Worm (Caenorhabditis elegans) whole organism, young adult: ENCODE data around the gene ttr-19.
A peak's percentile ranks its signal among the peaks of the same experiment; 100 is the strongest.

Experiments
- B0261.1 ChIP-seq: sonication (generic microtip); optimal IDR thresholded peaks from 2 replicates; lab custom pipeline; 2016; ENCODE audit warnings: mild to moderate bottlenecking, missing genetic modification characterization, moderate library complexity, missing compliant biosample characterization
- B0336.3 ChIP-seq: fragments of 200-800 bp; sonication (Bioruptor generic); IDR thresholded peaks from 2 replicates; pipeline ENCODE4 v1.3.6; 2022; ENCODE audit warnings: missing genetic modification characterization, missing compliant biosample characterization
- D2030.7 ChIP-seq: fragments of 200-800 bp; sonication (Bioruptor generic); IDR thresholded peaks from 2 replicates; pipeline ENCODE4 v1.3.6; 2022; ENCODE audit warnings: missing genetic modification reagents, missing genetic modification characterization, missing compliant biosample characterization
- F23B12.7 ChIP-seq: sonication (generic microtip); optimal IDR thresholded peaks from 2 replicates; lab custom pipeline; 2017; ENCODE audit warnings: missing genetic modification characterization, mild to moderate bottlenecking, missing compliant biosample characterization, antibody characterized with exemption, moderate library complexity; ENCODE audit not compliant: insufficient read depth
- F39B2.1 ChIP-seq: fragments of 200-800 bp; sonication (Bioruptor generic); IDR thresholded peaks from 2 replicates; pipeline ENCODE4 v1.3.6; 2022; ENCODE audit warnings: missing genetic modification reagents, missing genetic modification characterization, missing compliant biosample characterization
- F49E8.2 ChIP-seq: sonication (generic microtip); optimal IDR thresholded peaks from 3 replicates; lab custom pipeline; 2017; ENCODE audit warnings: missing genetic modification characterization, mild to moderate bottlenecking, missing compliant biosample characterization, antibody characterized with exemption, moderate library complexity; ENCODE audit not compliant: insufficient read depth
- K12H6.12 ChIP-seq: fragments of 200-800 bp; sonication (Bioruptor generic); optimal IDR thresholded peaks from 2 replicates; lab custom pipeline; 2018; ENCODE audit warnings: mild to moderate bottlenecking, missing genetic modification characterization, missing compliant biosample characterization
- T07F8.4 ChIP-seq: sonication (generic microtip); optimal IDR thresholded peaks from 2 replicates; lab custom pipeline; 2016; ENCODE audit warnings: mild to moderate bottlenecking, missing genetic modification characterization, moderate library complexity, missing compliant biosample characterization
- Y67H2A.10 ChIP-seq: fragments of 200-800 bp; sonication (Bioruptor generic); conservative IDR thresholded peaks from 2 replicates; pipeline ENCODE4 v1.3.6; 2022; ENCODE audit warnings: missing genetic modification reagents, missing genetic modification characterization, missing compliant biosample characterization
- ZK185.1 ChIP-seq: sonication (generic microtip); optimal IDR thresholded peaks from 2 replicates; lab custom pipeline; 2016; ENCODE audit warnings: mild to moderate bottlenecking, missing genetic modification characterization, missing compliant biosample characterization; ENCODE audit not compliant: poor library complexity, severe bottlenecking
- akir-1 ChIP-seq: fragments of 200-800 bp; sonication (Bioruptor generic); optimal IDR thresholded peaks from 2 replicates; lab custom pipeline; 2018; ENCODE audit warnings: mild to moderate bottlenecking, missing genetic modification characterization, moderate library complexity, missing compliant biosample characterization
- aptf-2 ChIP-seq: fragments of 200-800 bp; sonication (Bioruptor generic); conservative IDR thresholded peaks from 2 replicates; pipeline ENCODE4 v1.3.6; 2022; ENCODE audit warnings: missing genetic modification reagents, missing genetic modification characterization, missing compliant biosample characterization
- atf-7 ChIP-seq: sonication (generic microtip); optimal IDR thresholded peaks from 2 replicates; lab custom pipeline; 2017; ENCODE audit warnings: mild to moderate bottlenecking, missing genetic modification characterization, missing compliant biosample characterization
- attf-3 ChIP-seq: fragments of 200-800 bp; sonication (Bioruptor generic); conservative IDR thresholded peaks from 2 replicates; pipeline ENCODE4 v1.3.6; 2022; ENCODE audit warnings: missing genetic modification reagents, missing genetic modification characterization, missing compliant biosample characterization
- bed-2 ChIP-seq: fragments of 200-800 bp; sonication (Bioruptor generic); IDR thresholded peaks from 2 replicates; pipeline ENCODE4 v1.3.6; 2022; ENCODE audit warnings: missing genetic modification reagents, missing genetic modification characterization, missing compliant biosample characterization
- ceh-100 ChIP-seq: fragments of 200-800 bp; sonication (Bioruptor generic); IDR thresholded peaks from 2 replicates; pipeline ENCODE4 v1.3.6; 2022; ENCODE audit warnings: missing genetic modification reagents, missing genetic modification characterization, missing compliant biosample characterization
- ceh-40 ChIP-seq: fragments of 200-800 bp; sonication (Bioruptor generic); IDR thresholded peaks from 2 replicates; pipeline ENCODE4 v1.3.6; 2022; ENCODE audit warnings: missing genetic modification characterization, missing compliant biosample characterization
- ceh-79 ChIP-seq: sonication (generic microtip); optimal IDR thresholded peaks from 2 replicates; lab custom pipeline; 2017; ENCODE audit warnings: mild to moderate bottlenecking, missing genetic modification characterization, missing compliant biosample characterization
- ceh-91 ChIP-seq: fragments of 200-800 bp; sonication (Bioruptor generic); IDR thresholded peaks from 2 replicates; pipeline ENCODE4 v1.3.6; 2022; ENCODE audit warnings: missing genetic modification reagents, missing genetic modification characterization, missing compliant biosample characterization
- die-1 ChIP-seq: sonication (generic microtip); optimal IDR thresholded peaks from 2 replicates; lab custom pipeline; 2016; ENCODE audit warnings: missing genotype, mild to moderate bottlenecking, missing genetic modification characterization, missing compliant biosample characterization
- dox-1 ChIP-seq: fragments of 200-800 bp; sonication (Bioruptor generic); IDR thresholded peaks from 2 replicates; pipeline ENCODE4 v1.3.6; 2022; ENCODE audit warnings: missing genetic modification reagents, missing genetic modification characterization, missing compliant biosample characterization
- dpff-1 ChIP-seq: sonication (generic microtip); optimal IDR thresholded peaks from 2 replicates; lab custom pipeline; 2017; ENCODE audit warnings: mild to moderate bottlenecking, missing genetic modification characterization, missing compliant biosample characterization
- efl-1 ChIP-seq: fragments of 150-350 bp; optimal IDR thresholded peaks from 2 replicates; lab custom pipeline; 2014; ENCODE audit warnings: missing biosample characterization, missing genetic modification reagents, missing genetic modification characterization
- egl-18 ChIP-seq: fragments of 200-800 bp; sonication (Bioruptor generic); IDR thresholded peaks from 2 replicates; pipeline ENCODE4 v1.3.6; 2022; ENCODE audit warnings: missing genetic modification reagents, missing genetic modification characterization, missing compliant biosample characterization
- egrh-3 ChIP-seq: fragments of 200-800 bp; sonication (Bioruptor generic); IDR thresholded peaks from 2 replicates; pipeline ENCODE4 v1.3.6; 2022; ENCODE audit warnings: missing genetic modification reagents, missing genetic modification characterization, missing compliant biosample characterization
- ekl-4 ChIP-seq: fragments of 200-800 bp; sonication (Bioruptor generic); IDR thresholded peaks from 2 replicates; pipeline ENCODE4 v1.3.6; 2022; ENCODE audit warnings: missing genetic modification reagents, missing genetic modification characterization, missing compliant biosample characterization
- him-1 ChIP-seq: sonication (generic microtip); optimal IDR thresholded peaks from 2 replicates; lab custom pipeline; 2016; ENCODE audit warnings: missing genotype, missing genetic modification reagents, missing genetic modification characterization, missing compliant biosample characterization
- hmg-1.2 ChIP-seq: fragments of 200-800 bp; sonication (Bioruptor generic); IDR thresholded peaks from 2 replicates; pipeline ENCODE4 v1.3.6; 2022; ENCODE audit warnings: missing genetic modification reagents, missing genetic modification characterization, missing compliant biosample characterization
- lag-1 ChIP-seq: fragments of 200-800 bp; sonication (Bioruptor generic); IDR thresholded peaks from 2 replicates; pipeline ENCODE4 v1.3.6; 2022; ENCODE audit warnings: missing genetic modification reagents, missing genetic modification characterization, missing compliant biosample characterization
- let-526 ChIP-seq: fragments of 200-800 bp; sonication (Bioruptor generic); IDR thresholded peaks from 2 replicates; pipeline ENCODE4 v1.3.6; 2022; ENCODE audit warnings: missing genetic modification reagents, missing genetic modification characterization, missing compliant biosample characterization
- lin-26 ChIP-seq: fragments of 200-800 bp; sonication (Bioruptor generic); IDR thresholded peaks from 2 replicates; pipeline ENCODE4 v1.3.6; 2022; ENCODE audit warnings: missing genetic modification reagents, missing genetic modification characterization, missing compliant biosample characterization
- lsl-1 ChIP-seq: fragments of 200-800 bp; sonication (Bioruptor generic); optimal IDR thresholded peaks from 2 replicates; lab custom pipeline; 2018; ENCODE audit warnings: mild to moderate bottlenecking, missing genetic modification characterization, moderate library complexity, missing compliant biosample characterization
- madf-3 ChIP-seq: fragments of 200-800 bp; sonication (Bioruptor generic); IDR thresholded peaks from 2 replicates; pipeline ENCODE4 v1.3.6; 2022; ENCODE audit warnings: missing genetic modification reagents, missing genetic modification characterization, missing compliant biosample characterization
- madf-6 ChIP-seq: fragments of 200-800 bp; sonication (Bioruptor generic); IDR thresholded peaks from 2 replicates; pipeline ENCODE4 v1.3.6; 2022; ENCODE audit warnings: missing genetic modification reagents, missing genetic modification characterization, missing compliant biosample characterization
- madf-8 ChIP-seq: fragments of 200-800 bp; sonication (Bioruptor generic); conservative IDR thresholded peaks from 2 replicates; pipeline ENCODE4 v1.3.6; 2022; ENCODE audit warnings: missing genetic modification reagents, missing genetic modification characterization, missing compliant biosample characterization
- mcd-1 ChIP-seq: fragments of 200-800 bp; sonication (Bioruptor generic); IDR thresholded peaks from 2 replicates; pipeline ENCODE4 v1.3.6; 2022; ENCODE audit warnings: missing genetic modification reagents, missing genetic modification characterization, missing compliant biosample characterization
- nfyb-1 ChIP-seq: fragments of 200-800 bp; sonication (Bioruptor generic); IDR thresholded peaks from 2 replicates; pipeline ENCODE4 v1.3.6; 2022; ENCODE audit warnings: missing genetic modification reagents, missing genetic modification characterization, missing compliant biosample characterization
- nhr-27 ChIP-seq: fragments of 200-800 bp; sonication (Bioruptor generic); optimal IDR thresholded peaks from 2 replicates; lab custom pipeline; 2018; ENCODE audit warnings: mild to moderate bottlenecking, missing genetic modification characterization, moderate library complexity, missing compliant biosample characterization
- rec-8 ChIP-seq, 2 experiments: sonication (generic microtip); optimal IDR thresholded peaks; 2 replicates each; lab custom pipeline; 2016; ENCODE audit warnings: mild to moderate bottlenecking in 2 of 2, missing genetic modification characterization in 2 of 2, missing genetic modification reagents in 2 of 2, missing genotype in 2 of 2, missing biosample characterization in 1 of 2, missing compliant biosample characterization in 1 of 2, moderate library complexity in 1 of 2
- rpc-1 ChIP-seq, 2 experiments: fragments of 150-350 bp in 1 of 2; sonication (generic microtip) in 1 of 2; optimal IDR thresholded peaks; 2 replicates each; lab custom pipeline; 2014 to 2018; ENCODE audit warnings: missing biosample characterization in 1 of 2, missing genetic modification characterization in 1 of 2, missing genetic modification reagents in 1 of 2, missing genotype in 1 of 2
- snpc-1.1 ChIP-seq: sonication (generic microtip); optimal IDR thresholded peaks from 2 replicates; lab custom pipeline; 2017; ENCODE audit warnings: missing genetic modification characterization, mild to moderate bottlenecking, missing compliant biosample characterization, antibody characterized with exemption, moderate library complexity, missing genotype, missing genetic modification reagents; ENCODE audit not compliant: insufficient read depth
- tbx-9 ChIP-seq: sonication (generic microtip); optimal IDR thresholded peaks from 2 replicates; lab custom pipeline; 2016; ENCODE audit warnings: borderline replicate concordance, missing genetic modification characterization, inconsistent platforms, missing compliant biosample characterization
- unc-62 ChIP-seq: fragments of 150-350 bp; optimal IDR thresholded peaks from 2 replicates; lab custom pipeline; 2014; ENCODE audit warnings: missing biosample characterization, missing genetic modification reagents, missing genetic modification characterization
- xnd-1 ChIP-seq: sonication (generic microtip); optimal IDR thresholded peaks from 2 replicates; lab custom pipeline; 2016; ENCODE audit warnings: missing genotype, missing genetic modification reagents, missing genetic modification characterization, missing compliant biosample characterization
- ztf-28 ChIP-seq: fragments of 200-800 bp; sonication (Bioruptor generic); IDR thresholded peaks from 2 replicates; pipeline ENCODE4 v1.3.6; 2022; ENCODE audit warnings: missing genetic modification reagents, missing genetic modification characterization, missing compliant biosample characterization
- ztf-6 ChIP-seq: fragments of 200-800 bp; sonication (Bioruptor generic); IDR thresholded peaks from 2 replicates; pipeline ENCODE4 v1.3.6; 2022; ENCODE audit warnings: missing genetic modification reagents, missing genetic modification characterization, missing compliant biosample characterization

ttr-19 gene

ce11 chrV:10238665-10239064 lies 11.4 kb upstream of the ttr-19 start, which contains the start of gene fubl-1:
TSS of gene fubl-1 (minus strand) at chrV:10238866.
- TF ChIP-seq dox-1 (peak; percentile 65), lsl-1 (GFP tag; lab: Kevin White, UChicago) (peak; percentile 76), mcd-1 (GFP tag; lab: Robert Waterston, UW) (peak; percentile 61), ceh-40 (GFP tag; lab: Robert Waterston, UW) (no peak), bed-2 (GFP tag; lab: Robert Waterston, UW) (no peak), efl-1 (peak; percentile 14), aptf-2 (GFP tag; lab: Robert Waterston, UW) (0 out of 2 replicates have a peak, but pooled peaks have one; percentile 13), D2030.7 (peak; percentile 49; the same call in 1 of the 2 replicates), ceh-91 (GFP tag; lab: Robert Waterston, UW) (peak; percentile 68), madf-8 (GFP tag; lab: Robert Waterston, UW) (peak; percentile 71), xnd-1 (tag; lab: Kevin White, UChicago) (peak; percentile 17), unc-62 (no peak), F49E8.2 (no peak), hmg-1.2 (peak; percentile 29; the same call in 1 of the 2 replicates), lin-26 (0 out of 2 replicates have a peak, but pooled peaks have one; percentile 7), madf-3 (GFP tag; lab: Robert Waterston, UW) (peak; percentile 97), madf-6 (peak; percentile 64; the same call in 1 of the 2 replicates), ztf-28 (GFP tag; lab: Robert Waterston, UW) (0 out of 2 replicates have a peak, but pooled peaks have one; percentile 48), B0336.3 (no peak)

ce11 chrV:10237959-10238444 lies 10.8 kb upstream of the ttr-19 start:
- TF ChIP-seq snpc-1.1 (tag; lab: Kevin White, UChicago): no peak
- peak in 1 of 2 experiments; percentile 0 for TF ChIP-seq rec-8 (tag; optimal IDR thresholded peaks at IDR 0.05; lab: Kevin White, UChicago)
- TF ChIP-seq K12H6.12 (tag; lab: Kevin White, UChicago): no peak
- TF ChIP-seq egrh-3: no peak
- TF ChIP-seq nhr-27 (tag; lab: Kevin White, UChicago): peak; percentile 82
- TF ChIP-seq die-1: peak; percentile 27
- peak; percentile 89 for TF ChIP-seq ekl-4 (GFP tag; lab: Robert Waterston, UW)
- no peak for TF ChIP-seq ztf-6
- TF ChIP-seq F39B2.1 (GFP tag; lab: Robert Waterston, UW): no peak; the same call in 1 of the 2 replicates
- no peak for TF ChIP-seq unc-62
- TF ChIP-seq Y67H2A.10 (GFP tag; lab: Robert Waterston, UW): no peak
- TF ChIP-seq him-1 (tag; lab: Kevin White, UChicago): no peak
- TF ChIP-seq ceh-100 (GFP tag; lab: Robert Waterston, UW): no peak
- TF ChIP-seq attf-3: no peak
- no peak for TF ChIP-seq ceh-40 (GFP tag; lab: Robert Waterston, UW)
- TF ChIP-seq akir-1 (GFP tag; lab: Kevin White, UChicago): no peak
- no peak for TF ChIP-seq let-526
- no peak for TF ChIP-seq egl-18 (GFP tag; lab: Robert Waterston, UW)
- TF ChIP-seq nfyb-1: 0 out of 2 replicates have a peak, but pooled peaks have one; percentile 64
- no peak for TF ChIP-seq T07F8.4 (tag; lab: Kevin White, UChicago)
- TF ChIP-seq lag-1 (GFP tag; lab: Robert Waterston, UW): no peak
- peak; percentile 73 for TF ChIP-seq atf-7 (tag; lab: Kevin White, UChicago)
- TF ChIP-seq ZK185.1: no peak
- no peak for TF ChIP-seq F23B12.7 (tag; lab: Kevin White, UChicago)
- peak; percentile 58 for TF ChIP-seq F49E8.2
- TF ChIP-seq B0261.1 (tag; lab: Kevin White, UChicago): peak; percentile 9
- TF ChIP-seq tbx-9 (tag; lab: Kevin White, UChicago): no peak
- TF ChIP-seq rpc-1 (optimal IDR thresholded peaks at IDR 0.05; lab: Kevin White, UChicago): no peak
- no peak for TF ChIP-seq rpc-1 (tag; optimal IDR thresholded peaks at IDR 0.05; lab: Kevin White, UChicago)
- peak; percentile 83 for TF ChIP-seq ceh-79
- TF ChIP-seq dpff-1 (tag; lab: Kevin White, UChicago): peak; percentile 93
